Worm (Caenorhabditis elegans) whole organism, L1 larva: ENCODE data around the gene Y116A8C.27.
A peak's percentile ranks its signal among the peaks of the same experiment; 100 is the strongest.

Experiments used
- C16A3.4 ChIP-seq: fragments of 150-350 bp; optimal IDR thresholded peaks from 2 replicates; lab custom pipeline; 2014; ENCODE audit warnings: missing biosample characterization, missing genetic modification characterization
- aha-1 ChIP-seq: fragments of 150-350 bp; optimal IDR thresholded peaks from 2 replicates; lab custom pipeline; 2014; ENCODE audit warnings: missing biosample characterization, missing genetic modification characterization
- aly-2 ChIP-seq: fragments of 150-350 bp; optimal IDR thresholded peaks from 2 replicates; lab custom pipeline; 2014; ENCODE audit warnings: missing biosample characterization, missing genetic modification characterization
- blmp-1 ChIP-seq: fragments of 150-350 bp; optimal IDR thresholded peaks from 2 replicates; lab custom pipeline; 2014; ENCODE audit warnings: missing biosample characterization, missing genetic modification characterization
- ceh-63 ChIP-seq: fragments of 200-800 bp; sonication (Bioruptor generic); optimal IDR thresholded peaks from 2 replicates; lab custom pipeline; 2018; ENCODE audit warnings: mild to moderate bottlenecking, missing genetic modification characterization, missing compliant biosample characterization
- ceh-8 ChIP-seq: fragments of 200-800 bp; sonication (Bioruptor generic); optimal IDR thresholded peaks from 2 replicates; lab custom pipeline; 2018; ENCODE audit warnings: mild to moderate bottlenecking, missing genetic modification characterization, moderate library complexity, missing compliant biosample characterization
- ceh-82 ChIP-seq, 3 experiments: fragments of 150-350 bp in 1 of 3; sonication (generic microtip) in 2 of 3; optimal IDR thresholded peaks; 2 replicates each; lab custom pipeline; 2014 to 2017; ENCODE audit warnings: missing biosample characterization in 3 of 3, missing genetic modification characterization in 3 of 3
- ceh-88 ChIP-seq: fragments of 200-800 bp; sonication (Bioruptor generic); IDR thresholded peaks from 2 replicates; pipeline ENCODE4 v1.3.6; 2022; ENCODE audit warnings: missing genetic modification characterization, missing compliant biosample characterization
- ces-1 ChIP-seq: fragments of 150-350 bp; optimal IDR thresholded peaks from 2 replicates; lab custom pipeline; 2014; ENCODE audit warnings: missing biosample characterization, missing genetic modification reagents, missing genetic modification characterization
- dsc-1 ChIP-seq: sonication (generic microtip); optimal IDR thresholded peaks from 2 replicates; lab custom pipeline; 2016; ENCODE audit warnings: mild to moderate bottlenecking, missing genetic modification characterization, missing compliant biosample characterization
- efl-1 ChIP-seq, 4 experiments: fragments of 150-350 bp; optimal IDR thresholded peaks in 3 of 4; peaks in 1 of 4; 1 replicate in 1 of 4; 2 replicates in 3 of 4; lab custom pipeline; 2014; ENCODE audit warnings: missing biosample characterization in 2 of 4, missing genetic modification characterization in 2 of 4, missing genetic modification reagents in 2 of 4
- egl-27 ChIP-seq, 2 experiments: fragments of 150-350 bp in 1 of 2; sonication (generic microtip); optimal IDR thresholded peaks; 3 replicates each; lab custom pipeline; 2017 to 2018; ENCODE audit warnings: missing biosample characterization in 2 of 2, missing genetic modification characterization in 2 of 2, missing genetic modification reagents in 2 of 2
- elt-2 ChIP-seq: sonication (generic microtip); optimal IDR thresholded peaks from 2 replicates; lab custom pipeline; 2016; ENCODE audit warnings: missing genetic modification characterization, mild to moderate bottlenecking, inconsistent platforms, missing compliant biosample characterization, missing genetic modification reagents
- elt-3 ChIP-seq, 6 experiments: fragments of 150-350 bp in 1 of 6; sonication (generic microtip); optimal IDR thresholded peaks; 2 replicates each; lab custom pipeline; 2017 to 2018; ENCODE audit warnings: missing biosample characterization in 6 of 6, missing genetic modification characterization in 6 of 6, inconsistent platforms in 1 of 6
- ets-5 ChIP-seq: fragments of 200-800 bp; sonication (Bioruptor generic); IDR thresholded peaks from 2 replicates; pipeline ENCODE4 v1.3.6; 2022; ENCODE audit warnings: missing genetic modification characterization, missing compliant biosample characterization
- fkh-4 ChIP-seq: sonication (generic microtip); optimal IDR thresholded peaks from 2 replicates; lab custom pipeline; 2016; ENCODE audit warnings: missing compliant biosample characterization, missing genetic modification characterization, borderline replicate concordance
- fkh-8 ChIP-seq: sonication (generic microtip); optimal IDR thresholded peaks from 2 replicates; lab custom pipeline; 2016; ENCODE audit warnings: mild to moderate bottlenecking, missing genetic modification characterization, missing compliant biosample characterization
- fos-1 ChIP-seq: fragments of 150-350 bp; optimal IDR thresholded peaks from 2 replicates; lab custom pipeline; 2014; ENCODE audit warnings: missing biosample characterization, missing genetic modification characterization
- hlh-17 ChIP-seq: fragments of 200-800 bp; sonication (Bioruptor generic); optimal IDR thresholded peaks from 2 replicates; lab custom pipeline; 2018; ENCODE audit warnings: missing genetic modification characterization, mild to moderate bottlenecking, missing compliant biosample characterization, moderate library complexity, borderline replicate concordance
- hlh-4 ChIP-seq: sonication (generic microtip); optimal IDR thresholded peaks from 2 replicates; lab custom pipeline; 2016; ENCODE audit warnings: mild to moderate bottlenecking, missing genetic modification characterization, missing compliant biosample characterization
- hpl-2 ChIP-seq: fragments of 150-350 bp; optimal IDR thresholded peaks from 2 replicates; lab custom pipeline; 2014; ENCODE audit warnings: missing biosample characterization, missing genetic modification reagents, missing genetic modification characterization
- irx-1 ChIP-seq: sonication (generic microtip); optimal IDR thresholded peaks from 2 replicates; lab custom pipeline; 2016; ENCODE audit warnings: missing genetic modification characterization, missing compliant biosample characterization
- isw-1 ChIP-seq: fragments of 200-800 bp; sonication (Bioruptor generic); IDR thresholded peaks from 2 replicates; pipeline ENCODE4 v1.3.6; 2022; ENCODE audit warnings: missing genetic modification characterization, missing compliant biosample characterization
- jun-1 ChIP-seq: fragments of 150-350 bp; optimal IDR thresholded peaks from 2 replicates; lab custom pipeline; 2014; ENCODE audit warnings: missing biosample characterization, missing genetic modification reagents, missing genetic modification characterization
- lin-13 ChIP-seq: fragments of 150-350 bp; optimal IDR thresholded peaks from 2 replicates; lab custom pipeline; 2014; ENCODE audit warnings: missing biosample characterization, missing genetic modification reagents, missing genetic modification characterization
- lin-14 ChIP-seq: fragments of 200-800 bp; sonication (Bioruptor generic); optimal IDR thresholded peaks from 2 replicates; lab custom pipeline; 2018; ENCODE audit warnings: mild to moderate bottlenecking, missing genetic modification characterization, moderate library complexity, missing compliant biosample characterization
- lin-35 ChIP-seq, 2 experiments: fragments of 150-350 bp; optimal IDR thresholded peaks; 2 replicates each; lab custom pipeline; 2014; ENCODE audit warnings: missing biosample characterization in 2 of 2, missing genetic modification characterization in 2 of 2, missing genetic modification reagents in 2 of 2
- lin-39 ChIP-seq: fragments of 150-350 bp; optimal IDR thresholded peaks from 2 replicates; lab custom pipeline; 2014; ENCODE audit warnings: missing biosample characterization, missing genetic modification reagents, missing genetic modification characterization
- mab-9 ChIP-seq: fragments of 200-800 bp; sonication (Bioruptor generic); IDR thresholded peaks from 2 replicates; pipeline ENCODE4 v1.3.6; 2022; ENCODE audit warnings: missing genetic modification reagents, missing genetic modification characterization, missing compliant biosample characterization
- mef-2 ChIP-seq: fragments of 150-350 bp; optimal IDR thresholded peaks from 2 replicates; lab custom pipeline; 2014; ENCODE audit warnings: missing biosample characterization, missing genetic modification characterization
- mep-1 ChIP-seq: fragments of 150-350 bp; optimal IDR thresholded peaks from 2 replicates; lab custom pipeline; 2014; ENCODE audit warnings: missing biosample characterization, missing genetic modification characterization
- nhr-11 ChIP-seq: fragments of 150-350 bp; optimal IDR thresholded peaks from 2 replicates; lab custom pipeline; 2014; ENCODE audit warnings: missing biosample characterization, missing genetic modification characterization
- nhr-12 ChIP-seq: sonication (generic microtip); optimal IDR thresholded peaks from 2 replicates; lab custom pipeline; 2017; ENCODE audit warnings: missing biosample characterization, missing genetic modification characterization
- nhr-19 ChIP-seq: fragments of 200-800 bp; sonication (Bioruptor generic); conservative IDR thresholded peaks from 2 replicates; pipeline ENCODE4 v1.3.6; 2022; ENCODE audit warnings: missing genetic modification characterization, missing compliant biosample characterization
- nhr-20 ChIP-seq: sonication (generic microtip); optimal IDR thresholded peaks from 2 replicates; lab custom pipeline; 2016; ENCODE audit warnings: mild to moderate bottlenecking, missing genetic modification characterization, missing compliant biosample characterization
- nhr-28 ChIP-seq: fragments of 150-350 bp; optimal IDR thresholded peaks from 2 replicates; lab custom pipeline; 2014; ENCODE audit warnings: missing biosample characterization, missing genetic modification characterization
- nhr-47 ChIP-seq: sonication (generic microtip); optimal IDR thresholded peaks from 2 replicates; lab custom pipeline; 2016; ENCODE audit warnings: mild to moderate bottlenecking, missing genetic modification characterization, moderate library complexity, missing compliant biosample characterization
- nhr-71 ChIP-seq: sonication (generic microtip); optimal IDR thresholded peaks from 2 replicates; lab custom pipeline; 2016; ENCODE audit warnings: mild to moderate bottlenecking, missing genetic modification characterization, moderate library complexity, missing compliant biosample characterization
- nhr-84 ChIP-seq: sonication (generic microtip); optimal IDR thresholded peaks from 2 replicates; lab custom pipeline; 2017; ENCODE audit warnings: missing biosample characterization, missing genetic modification characterization
- nhr-85 ChIP-seq: sonication (generic microtip); peaks from one replicate; lab custom pipeline; 2016; ENCODE audit warnings: missing genetic modification characterization, inconsistent platforms, missing compliant biosample characterization
- nhr-90 ChIP-seq: sonication (generic microtip); optimal IDR thresholded peaks from 2 replicates; lab custom pipeline; 2016; ENCODE audit warnings: mild to moderate bottlenecking, missing genetic modification characterization, missing compliant biosample characterization; ENCODE audit not compliant: poor library complexity
- rnt-1 ChIP-seq: sonication (generic microtip); optimal IDR thresholded peaks from 2 replicates; lab custom pipeline; 2016; ENCODE audit warnings: mild to moderate bottlenecking, missing genetic modification characterization, moderate library complexity, missing compliant biosample characterization
- skn-1 ChIP-seq: fragments of 150-350 bp; optimal IDR thresholded peaks from 2 replicates; lab custom pipeline; 2014; ENCODE audit warnings: missing biosample characterization, missing genetic modification characterization
- snpc-4 ChIP-seq: fragments of 150-350 bp; optimal IDR thresholded peaks from 2 replicates; lab custom pipeline; 2014; ENCODE audit warnings: missing biosample characterization, missing genetic modification characterization
- sox-4 ChIP-seq: sonication (generic microtip); optimal IDR thresholded peaks from 2 replicates; lab custom pipeline; 2016; ENCODE audit warnings: missing genetic modification characterization, missing compliant biosample characterization
- sptf-1 ChIP-seq: fragments of 150-350 bp; optimal IDR thresholded peaks from 2 replicates; lab custom pipeline; 2014; ENCODE audit warnings: missing biosample characterization, missing genetic modification characterization
- sup-37 ChIP-seq: fragments of 200-800 bp; sonication (Bioruptor generic); optimal IDR thresholded peaks from 2 replicates; lab custom pipeline; 2018; ENCODE audit warnings: mild to moderate bottlenecking, missing genetic modification characterization, missing compliant biosample characterization
- unc-30 ChIP-seq: sonication (generic microtip); optimal IDR thresholded peaks from 2 replicates; lab custom pipeline; 2017; ENCODE audit warnings: missing biosample characterization, missing genetic modification characterization
- unc-86 ChIP-seq: sonication (generic microtip); optimal IDR thresholded peaks from 2 replicates; lab custom pipeline; 2016; ENCODE audit warnings: missing genetic modification characterization, missing compliant biosample characterization
- unc-98 ChIP-seq: fragments of 200-800 bp; sonication (Bioruptor generic); IDR thresholded peaks from 2 replicates; pipeline ENCODE4 v1.3.6; 2022; ENCODE audit warnings: missing genetic modification characterization, missing compliant biosample characterization
- vab-15 ChIP-seq: sonication (generic microtip); optimal IDR thresholded peaks from 2 replicates; lab custom pipeline; 2017; ENCODE audit warnings: missing genotype, mild to moderate bottlenecking, missing genetic modification characterization, missing compliant biosample characterization
- zag-1 ChIP-seq: fragments of 150-350 bp; optimal IDR thresholded peaks from 2 replicates; lab custom pipeline; 2014; ENCODE audit warnings: missing biosample characterization, missing genetic modification characterization
- zip-4 ChIP-seq: fragments of 200-800 bp; sonication (Bioruptor generic); optimal IDR thresholded peaks from 2 replicates; lab custom pipeline; 2018; ENCODE audit warnings: mild to moderate bottlenecking, missing genetic modification characterization, moderate library complexity, missing compliant biosample characterization
- ztf-4 ChIP-seq: fragments of 150-350 bp; optimal IDR thresholded peaks from 2 replicates; lab custom pipeline; 2014; ENCODE audit warnings: missing biosample characterization, missing genetic modification characterization

Gene Y116A8C.27

ce11 chrIV:17118585-17118984, 22.5 kb upstream of the Y116A8C.27 start, which contains the start of gene uaf-2 (continued):
- TF ChIP-seq lin-35 (GFP tag; optimal IDR thresholded peaks at IDR 0.05; lab: Kevin White, UChicago) (peak; percentile 17 to 51), unc-98 (GFP tag; lab: Robert Waterston, UW) (no peak), ztf-4 (no peak), ceh-82 (tag; optimal IDR thresholded peaks at IDR 0.05; lab: Kevin White, UChicago) (peak in 2 of 3 experiments; percentile 16 to 43), blmp-1 (tag; lab: Kevin White, UChicago) (peak; percentile 26), nhr-28 (tag; lab: Kevin White, UChicago) (no peak), nhr-12 (tag; lab: Kevin White, UChicago) (no peak), hpl-2 (no peak), ces-1 (no peak), lin-13 (GFP tag; lab: Kevin White, UChicago) (no peak), ceh-88 (GFP tag; lab: Robert Waterston, UW) (no peak), zip-4 (GFP tag; lab: Kevin White, UChicago) (no peak), nhr-85 (no peak), irx-1 (tag; lab: Kevin White, UChicago) (no peak), nhr-84 (tag; lab: Kevin White, UChicago) (no peak), vab-15 (tag; lab: Kevin White, UChicago) (no peak), unc-30 (no peak), C16A3.4 (tag; lab: Kevin White, UChicago) (peak; percentile 33), fkh-8 (tag; lab: Kevin White, UChicago) (no peak), zag-1 (tag; lab: Kevin White, UChicago) (no peak), aly-2 (tag; lab: Kevin White, UChicago) (no peak), hlh-4 (tag; lab: Kevin White, UChicago) (no peak), unc-86 (tag; lab: Kevin White, UChicago) (no peak), snpc-4 (tag; lab: Kevin White, UChicago) (no peak), mef-2 (tag; lab: Kevin White, UChicago) (no peak), nhr-47 (tag; lab: Kevin White, UChicago) (peak; percentile 41), sox-4 (tag; lab: Kevin White, UChicago) (no peak), rnt-1 (tag; lab: Kevin White, UChicago) (peak; percentile 60), mab-9 (GFP tag; lab: Robert Waterston, UW) (no peak), nhr-71 (peak; percentile 46), aha-1 (tag; lab: Kevin White, UChicago) (no peak), skn-1 (tag; lab: Kevin White, UChicago) (peak; percentile 10), lin-14 (GFP tag; lab: Kevin White, UChicago) (no peak), sptf-1 (tag; lab: Kevin White, UChicago) (no peak), nhr-90 (tag; lab: Kevin White, UChicago) (peak; percentile 5), fos-1 (tag; lab: Kevin White, UChicago) (no peak), ceh-8 (GFP tag; lab: Kevin White, UChicago) (no peak), nhr-19 (0 out of 2 replicates have a peak, but pooled peaks have one; percentile 23), nhr-20 (tag; lab: Kevin White, UChicago) (peak; percentile 28), ets-5 (no peak), sup-37 (GFP tag; lab: Kevin White, UChicago) (no peak), lin-39 (tag; lab: Kevin White, UChicago) (no peak), jun-1 (tag; lab: Kevin White, UChicago) (no peak), ceh-63 (GFP tag; lab: Kevin White, UChicago) (no peak), isw-1 (no peak), elt-3 (tag; optimal IDR thresholded peaks at IDR 0.05; lab: Kevin White, UChicago) (no peak), nhr-11 (tag; lab: Kevin White, UChicago) (no peak), fkh-4 (tag; lab: Kevin White, UChicago) (no peak), mep-1 (tag; lab: Kevin White, UChicago) (peak; percentile 18), egl-27 (tag; optimal IDR thresholded peaks at IDR 0.05; lab: Kevin White, UChicago) (no peak), elt-2 (tag; lab: Kevin White, UChicago) (no peak), efl-1 (optimal IDR thresholded peaks at IDR 0.05; lab: Kevin White, UChicago) (peak; percentile 42 to 48), efl-1 (GFP tag; optimal IDR thresholded peaks at IDR 0.05 in 1 of 2; lab: Kevin White, UChicago) (peak; percentile 39 to 91), hlh-17 (GFP tag; lab: Kevin White, UChicago) (no peak), dsc-1 (tag; lab: Kevin White, UChicago) (no peak)
